Fruit fly (Drosophila melanogaster) whole organism, wandering third instar larva: ENCODE measurements around the gene CG6791.

Experiments used
- Abd-B ChIP-seq: fragments of >200 bp; optimal IDR thresholded peaks from 2 replicates; lab custom pipeline; 2017; ENCODE audit warnings: missing biosample characterization, missing genetic modification characterization
- CG9705 ChIP-seq: fragments of 200-800 bp; sonication (Bioruptor generic); optimal IDR thresholded peaks from 2 replicates; lab custom pipeline; 2018; ENCODE audit warnings: missing biosample characterization, mild to moderate bottlenecking, missing genetic modification characterization
- CrebA ChIP-seq: fragments of 200-800 bp; sonication (Bioruptor generic); optimal IDR thresholded peaks from 2 replicates; lab custom pipeline; 2016; ENCODE audit warnings: missing biosample characterization, mild to moderate bottlenecking, missing genetic modification characterization, borderline replicate concordance
- Dfd ChIP-seq: fragments of >200 bp; optimal IDR thresholded peaks from 2 replicates; lab custom pipeline; 2017; ENCODE audit warnings: missing biosample characterization, missing genetic modification characterization
- Dif ChIP-seq: fragments of 200-275, 200-300 bp; sonication (Bioruptor generic); optimal IDR thresholded peaks from 2 replicates; lab custom pipeline; 2018; ENCODE audit warnings: missing biosample characterization, missing genetic modification characterization; ENCODE audit not compliant: partially characterized antibody
- GATAd ChIP-seq: sonication (Bioruptor generic); optimal IDR thresholded peaks from 2 replicates; lab custom pipeline; 2016; ENCODE audit warnings: missing biosample characterization, missing genetic modification characterization
- HLH106 ChIP-seq: fragments of 200-800 bp; optimal IDR thresholded peaks from 3 replicates; lab custom pipeline; 2019; ENCODE audit warnings: missing biosample characterization, mild to moderate bottlenecking, missing genetic modification characterization, moderate library complexity
- Hr78 ChIP-seq: fragments of >200 bp; optimal IDR thresholded peaks from 2 replicates; lab custom pipeline; 2017; ENCODE audit warnings: missing biosample characterization, missing genetic modification characterization
- Hr83 ChIP-seq: fragments of 200-300 bp; sonication (Bioruptor generic); optimal IDR thresholded peaks from 2 replicates; lab custom pipeline; 2016; ENCODE audit warnings: missing biosample characterization, mild to moderate bottlenecking, missing genetic modification characterization, moderate library complexity; ENCODE audit not compliant: poor library complexity, severe bottlenecking
- Mio ChIP-seq: sonication (Bioruptor generic); optimal IDR thresholded peaks from 2 replicates; lab custom pipeline; 2016; ENCODE audit warnings: missing biosample characterization, missing genetic modification characterization
- Myc ChIP-seq: fragments of >200 bp; optimal IDR thresholded peaks from 2 replicates; lab custom pipeline; 2017
- OdsH ChIP-seq: fragments of 200-800 bp; sonication (Bioruptor generic); optimal IDR thresholded peaks from 2 replicates; lab custom pipeline; 2016; ENCODE audit warnings: missing biosample characterization, mild to moderate bottlenecking, missing genetic modification characterization
- Rel ChIP-seq, 2 experiments: fragments of 200-800 bp; sonication (Bioruptor generic) in 1 of 2; optimal IDR thresholded peaks; 2 replicates in 1 of 2; 3 replicates in 1 of 2; lab custom pipeline; 2016 to 2019; ENCODE audit warnings: mild to moderate bottlenecking in 2 of 2, missing biosample characterization in 2 of 2, missing genetic modification characterization in 2 of 2, moderate library complexity in 1 of 2
- Sp1 ChIP-seq: fragments of 200-800 bp; sonication (Bioruptor generic); optimal IDR thresholded peaks from 3 replicates; lab custom pipeline; 2019; ENCODE audit warnings: missing biosample characterization, mild to moderate bottlenecking, missing genetic modification characterization, moderate library complexity
- Vsx2 ChIP-seq: fragments of 200-300, 225-300 bp; sonication (Bioruptor generic); optimal IDR thresholded peaks from 2 replicates; lab custom pipeline; 2018; ENCODE audit warnings: missing biosample characterization, missing genetic modification characterization; ENCODE audit not compliant: partially characterized antibody
- br ChIP-seq: fragments of 200-800 bp; sonication (Bioruptor generic); optimal IDR thresholded peaks from 2 replicates; lab custom pipeline; 2016; ENCODE audit warnings: missing biosample characterization, missing genetic modification characterization
- brk ChIP-seq: fragments of 200-800 bp; sonication (Bioruptor generic); optimal IDR thresholded peaks from 2 replicates; lab custom pipeline; 2016; ENCODE audit warnings: missing biosample characterization, mild to moderate bottlenecking, missing genetic modification characterization
- dsf ChIP-seq: sonication (Bioruptor generic); optimal IDR thresholded peaks from 2 replicates; lab custom pipeline; 2016; ENCODE audit warnings: missing biosample characterization, missing genetic modification characterization, borderline replicate concordance
- ey ChIP-seq: fragments of 200-800 bp; sonication (Bioruptor generic); optimal IDR thresholded peaks from 2 replicates; lab custom pipeline; 2016; ENCODE audit warnings: missing biosample characterization, missing genetic modification characterization
- foxo ChIP-seq, 2 experiments: fragments of 200-800 bp; sonication (Bioruptor generic); optimal IDR thresholded peaks; 2 replicates in 1 of 2; 3 replicates in 1 of 2; lab custom pipeline; 2016 to 2017; ENCODE audit warnings: missing biosample characterization in 2 of 2, missing genetic modification characterization in 2 of 2
- jim ChIP-seq: fragments of 175-275, 200-325 bp; sonication (Bioruptor generic); optimal IDR thresholded peaks from 2 replicates; lab custom pipeline; 2016; ENCODE audit warnings: missing biosample characterization, mild to moderate bottlenecking, missing genetic modification characterization
- lola ChIP-seq: fragments of >200 bp; optimal IDR thresholded peaks from 2 replicates; lab custom pipeline; 2017; ENCODE audit warnings: missing biosample characterization, missing genetic modification characterization
- pan ChIP-seq: fragments of >200 bp; optimal IDR thresholded peaks from 2 replicates; lab custom pipeline; 2017
- psq ChIP-seq: fragments of 200-800 bp; sonication (Bioruptor generic); optimal IDR thresholded peaks from 3 replicates; lab custom pipeline; 2017; ENCODE audit warnings: missing biosample characterization, mild to moderate bottlenecking, missing genetic modification characterization, moderate library complexity
- rgr ChIP-seq: fragments of 200-800 bp; sonication (Bioruptor generic); optimal IDR thresholded peaks from 3 replicates; lab custom pipeline; 2016; ENCODE audit warnings: missing biosample characterization, mild to moderate bottlenecking, missing genetic modification characterization
- sage ChIP-seq: fragments of 200-800 bp; sonication (Bioruptor generic); optimal IDR thresholded peaks from 2 replicates; lab custom pipeline; 2016; ENCODE audit warnings: missing biosample characterization, mild to moderate bottlenecking, missing genetic modification characterization
- sv ChIP-seq: fragments of 200-800 bp; sonication (Bioruptor generic); optimal IDR thresholded peaks from 3 replicates; lab custom pipeline; 2016; ENCODE audit warnings: missing biosample characterization, missing genetic modification characterization
- tai ChIP-seq: sonication (Bioruptor generic); optimal IDR thresholded peaks from 2 replicates; lab custom pipeline; 2016; ENCODE audit warnings: missing biosample characterization, missing genetic modification characterization
- woc ChIP-seq: sonication (Bioruptor generic); optimal IDR thresholded peaks from 2 replicates; lab custom pipeline; 2016; ENCODE audit warnings: missing biosample characterization, mild to moderate bottlenecking, missing genetic modification characterization

The CG6791 gene

DNA sequence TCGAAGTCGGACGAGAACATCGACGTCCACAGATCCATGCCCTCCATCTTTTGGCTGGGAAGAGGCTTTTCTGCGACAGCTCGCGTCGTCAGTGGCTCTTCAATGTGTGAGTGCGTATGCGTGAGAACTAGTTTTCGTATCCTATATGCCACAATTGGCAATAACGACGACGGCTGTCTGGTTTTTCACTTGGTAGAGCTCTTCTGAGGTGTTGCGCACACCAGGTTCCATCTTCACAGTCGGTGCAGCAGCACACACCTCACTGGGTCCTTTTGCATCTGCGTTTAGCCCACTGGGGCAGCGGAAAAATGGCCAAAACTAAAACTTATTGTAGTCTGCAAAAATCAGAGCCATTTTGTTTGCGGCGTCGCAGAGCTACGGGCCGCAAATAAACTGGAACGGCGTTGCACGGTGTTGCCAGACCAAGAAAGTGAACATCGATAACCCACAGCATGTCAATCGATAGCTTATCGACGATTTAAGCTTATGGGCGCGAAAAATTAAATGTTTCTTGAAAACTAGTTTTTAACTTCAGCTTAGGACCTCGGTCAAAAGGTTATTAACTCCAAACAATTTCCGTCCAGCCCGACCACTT, at the start of gene CG6791:
TSS of gene CG6791 (minus strand) at position 383 of the 595 bp plus-strand sequence.
- TF ChIP-seq tai (GFP tag; lab: Kevin White, UChicago) = no peak
- no peak for TF ChIP-seq CG9705 (GFP tag; lab: Kevin White, UChicago)
- no peak for TF ChIP-seq HLH106 (tag; lab: Kevin White, UChicago)
- TF ChIP-seq OdsH (GFP tag; lab: Kevin White, UChicago) = no peak
- no peak for TF ChIP-seq Hr78 (GFP tag; lab: Kevin White, UChicago)
- TF ChIP-seq Vsx2 (GFP tag; lab: Kevin White, UChicago) = no peak
- no peak for TF ChIP-seq Dif

DNA sequence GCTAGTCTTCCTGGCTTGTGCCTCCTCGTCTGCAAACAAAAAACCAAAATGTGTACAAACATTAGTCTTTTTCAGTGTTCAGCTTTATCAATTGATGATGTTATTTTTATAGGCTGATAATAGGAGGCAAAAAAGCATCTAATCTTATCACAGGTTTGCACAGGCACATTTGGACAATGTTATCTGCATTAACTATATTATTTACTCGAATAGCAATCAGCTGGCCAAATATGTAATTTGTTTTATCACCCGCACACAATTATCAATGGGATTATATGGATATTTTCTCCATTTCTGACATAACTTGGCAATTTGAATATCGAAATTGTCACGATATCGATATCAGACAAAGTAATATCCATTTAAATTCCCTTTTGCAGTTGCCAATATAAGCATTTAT, 47.6 kb upstream of the CG6791 start:
- TF ChIP-seq sage (GFP tag; lab: Kevin White, UChicago) = no peak
- TF ChIP-seq Myc = no peak
- TF ChIP-seq sv (GFP tag; lab: Kevin White, UChicago) = no peak
- no peak for TF ChIP-seq HLH106 (tag; lab: Kevin White, UChicago)
- TF ChIP-seq foxo (GFP tag; optimal IDR thresholded peaks at IDR 0.05; lab: Kevin White, UChicago) = no peak
- TF ChIP-seq Dfd (GFP tag; lab: Kevin White, UChicago) = no peak
- TF ChIP-seq dsf (GFP tag; lab: Kevin White, UChicago) = no peak
- TF ChIP-seq ey (GFP tag; lab: Kevin White, UChicago) = no peak
- TF ChIP-seq Vsx2 (GFP tag; lab: Kevin White, UChicago) = no peak
- TF ChIP-seq brk (GFP tag; lab: Kevin White, UChicago) = no peak
- no peak for TF ChIP-seq Dif
- no peak for TF ChIP-seq OdsH (GFP tag; lab: Kevin White, UChicago)
- no peak for TF ChIP-seq rgr (GFP tag; lab: Kevin White, UChicago)
- no peak for TF ChIP-seq Hr78 (GFP tag; lab: Kevin White, UChicago)
- TF ChIP-seq CG9705 (GFP tag; lab: Kevin White, UChicago) = no peak
- TF ChIP-seq Rel (GFP tag; optimal IDR thresholded peaks at IDR 0.05; lab: Kevin White, UChicago) = no peak
- no peak for TF ChIP-seq Rel (tag; optimal IDR thresholded peaks at IDR 0.05; lab: Kevin White, UChicago)

DNA sequence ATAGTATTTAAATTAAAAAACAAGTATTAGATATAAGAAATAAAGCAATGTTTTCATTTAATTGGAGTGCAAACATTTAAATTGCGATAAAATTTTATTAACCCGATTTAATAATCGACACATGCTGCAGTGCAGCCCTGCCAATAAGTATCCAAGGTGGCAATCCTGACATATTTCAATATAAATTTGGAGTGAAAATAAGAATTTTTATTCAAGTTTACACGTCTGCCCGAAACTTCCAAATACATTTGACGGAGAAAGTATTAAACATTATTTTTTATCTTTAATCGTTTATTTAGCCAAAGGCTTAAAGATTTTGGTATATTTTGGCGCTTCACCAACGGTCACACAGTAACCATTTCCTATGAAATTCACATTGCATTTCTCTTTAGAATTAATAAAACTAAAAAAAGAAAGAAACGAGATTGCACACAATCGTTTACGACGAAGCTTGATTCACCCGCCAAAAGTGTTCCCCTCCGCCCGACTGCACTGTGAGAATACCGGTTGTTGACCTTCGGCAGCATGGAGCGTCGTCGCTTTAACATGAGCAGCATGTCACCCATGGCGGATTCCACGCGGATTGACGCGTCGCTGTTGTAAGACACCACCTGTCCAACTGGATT, 38.6 kb upstream of the CG6791 start, which contains the start of gene CG14712:
TSS of gene CG14712 (plus strand) at position 344 of the 626 bp plus-strand sequence.
- TF ChIP-seq ey (GFP tag; lab: Kevin White, UChicago) (peak; percentile 21), Mio (GFP tag; lab: Kevin White, UChicago) (no peak), sv (GFP tag; lab: Kevin White, UChicago) (peak; percentile 27), psq (no peak), CrebA (no peak), Dif (no peak), Hr83 (peak; percentile 49)

DNA sequence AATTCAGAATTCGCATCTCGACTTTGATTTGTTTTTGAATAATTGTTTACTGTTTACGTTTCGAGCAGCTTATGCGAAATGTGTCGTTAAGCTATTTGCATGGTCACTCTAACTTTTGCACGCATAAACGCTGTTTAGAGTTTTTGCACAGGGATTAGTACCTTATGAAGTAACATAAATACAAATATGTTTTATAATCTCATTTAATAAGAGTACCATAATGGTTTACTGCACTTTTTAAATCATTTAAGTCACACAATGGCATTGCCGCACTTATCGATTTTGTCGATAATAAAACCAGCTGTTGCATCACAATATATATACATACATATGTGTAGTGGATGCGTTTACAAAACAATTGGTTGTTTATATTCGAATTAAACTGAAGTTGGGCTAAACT, 36.6 kb upstream of the CG6791 start, which contains the start of the genes CG6813 and CG18764:
TSS of gene CG6813 (minus strand) at position 68 of the 400 bp plus-strand sequence.
TSS of gene CG18764 (plus strand) at position 319 of the 400 bp plus-strand sequence.
- TF ChIP-seq Hr78 (GFP tag; lab: Kevin White, UChicago) (no peak), sv (GFP tag; lab: Kevin White, UChicago) (no peak), lola (GFP tag; lab: Kevin White, UChicago) (no peak), psq (no peak), Hr83 (no peak), HLH106 (tag; lab: Kevin White, UChicago) (no peak), pan (lab: Kevin White, UChicago) (no peak)

DNA sequence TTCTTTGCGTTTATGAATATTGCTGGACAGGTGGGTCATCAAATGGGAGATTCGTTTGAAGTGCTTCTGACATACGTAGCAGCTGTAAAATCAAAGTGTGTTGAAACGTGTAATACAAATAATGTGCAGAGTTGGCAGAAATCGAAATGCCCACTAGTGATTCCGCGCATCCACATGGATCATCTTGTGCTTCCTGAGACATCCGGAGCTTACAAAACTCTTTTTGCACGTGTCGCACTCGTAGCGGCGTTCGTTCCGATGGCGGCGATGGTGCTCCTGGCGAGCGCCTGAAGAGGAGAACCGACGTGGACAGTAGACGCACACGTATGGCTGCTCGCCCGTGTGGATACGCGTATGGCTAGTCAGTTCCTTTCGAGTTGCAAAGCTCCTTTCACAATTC, 35.6 kb upstream of the CG6791 start, which contains the start of gene Zaf1:
TSS of gene Zaf1 (minus strand) at position 101 of the 400 bp plus-strand sequence.
- no peak for TF ChIP-seq br (GFP tag; lab: Kevin White, UChicago)
- TF ChIP-seq woc (GFP tag; lab: Kevin White, UChicago) = no peak
- no peak for TF ChIP-seq Rel (GFP tag; optimal IDR thresholded peaks at IDR 0.05; lab: Kevin White, UChicago)
- TF ChIP-seq Rel (tag; optimal IDR thresholded peaks at IDR 0.05; lab: Kevin White, UChicago) = no peak
- no peak for TF ChIP-seq HLH106 (tag; lab: Kevin White, UChicago)
- no peak for TF ChIP-seq Sp1
- TF ChIP-seq CG9705 (GFP tag; lab: Kevin White, UChicago) = no peak
- no peak for TF ChIP-seq rgr (GFP tag; lab: Kevin White, UChicago)
- TF ChIP-seq Hr83 = no peak
- no peak for TF ChIP-seq Myc
- no peak for TF ChIP-seq Hr78 (GFP tag; lab: Kevin White, UChicago)
- TF ChIP-seq jim (GFP tag; lab: Kevin White, UChicago) = no peak
- no peak for TF ChIP-seq GATAd
- no peak for TF ChIP-seq Abd-B
- TF ChIP-seq Dfd (GFP tag; lab: Kevin White, UChicago) = no peak
- no peak for TF ChIP-seq sage (GFP tag; lab: Kevin White, UChicago)
- no peak for TF ChIP-seq brk (GFP tag; lab: Kevin White, UChicago)
- TF ChIP-seq Mio (GFP tag; lab: Kevin White, UChicago) = no peak
- TF ChIP-seq pan (lab: Kevin White, UChicago) = no peak
- TF ChIP-seq tai (GFP tag; lab: Kevin White, UChicago) = no peak
- TF ChIP-seq OdsH (GFP tag; lab: Kevin White, UChicago) = no peak
